Fruit fly (Drosophila melanogaster) whole organism, wandering third instar larva: ENCODE results near the gene CG7631.

ENCODE experiments used
- Abd-B ChIP-seq: fragments of >200 bp; optimal IDR thresholded peaks from 2 replicates; lab custom pipeline; 2017; ENCODE audit warnings: missing biosample characterization, missing genetic modification characterization
- CrebA ChIP-seq: fragments of 200-800 bp; sonication (Bioruptor generic); optimal IDR thresholded peaks from 2 replicates; lab custom pipeline; 2016; ENCODE audit warnings: missing biosample characterization, mild to moderate bottlenecking, missing genetic modification characterization, borderline replicate concordance
- Hr83 ChIP-seq: fragments of 200-300 bp; sonication (Bioruptor generic); optimal IDR thresholded peaks from 2 replicates; lab custom pipeline; 2016; ENCODE audit warnings: missing biosample characterization, mild to moderate bottlenecking, missing genetic modification characterization, moderate library complexity; ENCODE audit not compliant: poor library complexity, severe bottlenecking
- dl ChIP-seq, 2 experiments: fragments of 175-275, 200-275 bp in 1 of 2; fragments of 200-275 bp in 1 of 2; sonication (Bioruptor generic); optimal IDR thresholded peaks; lab custom pipeline; 2018; ENCODE audit warnings: mild to moderate bottlenecking in 2 of 2, missing biosample characterization in 2 of 2, missing genetic modification characterization in 2 of 2, moderate library complexity in 2 of 2; ENCODE audit not compliant: partially characterized antibody in 2 of 2, insufficient read depth in 1 of 2
- pan ChIP-seq: fragments of >200 bp; optimal IDR thresholded peaks from 2 replicates; lab custom pipeline; 2017

- TF ChIP-seq dl (GFP tag; optimal IDR thresholded peaks at IDR 0.05; lab: Kevin White, UChicago; ENCODE audit: insufficient read depth in 1 of 2, partially characterized antibody in 2 of 2) (no peak), CrebA (no peak), Abd-B (GFP tag; lab: Kevin White, UChicago) (no peak), pan (lab: Kevin White, UChicago) (no peak), Hr83 (GFP tag; lab: Kevin White, UChicago) (no peak)
Observed at dm6 chr2L:15611669-15612308, 16.7 kb upstream of the CG7631 start, which contains the start of gene CG15255.
